Worm (Caenorhabditis elegans) whole organism, early embryonic: ENCODE results near the gene myrf-2.

Experiments used
- B0310.2 ChIP-seq: sonication (generic microtip); optimal IDR thresholded peaks from 2 replicates; lab custom pipeline; 2016; ENCODE audit warnings: mild to moderate bottlenecking, missing genetic modification characterization, missing compliant biosample characterization
- F13C5.2 ChIP-seq: sonication (generic microtip); optimal IDR thresholded peaks from 2 replicates; lab custom pipeline; 2017; ENCODE audit warnings: mild to moderate bottlenecking, missing genetic modification characterization, inconsistent platforms, missing compliant biosample characterization
- aly-1 ChIP-seq: sonication (generic microtip); optimal IDR thresholded peaks from 2 replicates; lab custom pipeline; 2016; ENCODE audit warnings: missing genetic modification characterization, missing compliant biosample characterization
- ama-1 ChIP-seq: fragments of 150-350 bp; optimal IDR thresholded peaks from 2 replicates; lab custom pipeline; 2014
- ceh-13 ChIP-seq: fragments of 200-800 bp; sonication (Bioruptor generic); optimal IDR thresholded peaks from 2 replicates; lab custom pipeline; 2018; ENCODE audit warnings: mild to moderate bottlenecking, missing genetic modification characterization, missing compliant biosample characterization
- ceh-36 ChIP-seq: sonication (generic microtip); optimal IDR thresholded peaks from 2 replicates; lab custom pipeline; 2016; ENCODE audit warnings: missing genetic modification characterization, inconsistent platforms, missing compliant biosample characterization
- ets-7 ChIP-seq: sonication (generic microtip); optimal IDR thresholded peaks from 2 replicates; lab custom pipeline; 2016; ENCODE audit warnings: missing genotype, missing genetic modification characterization, missing compliant biosample characterization
- flt-1 ChIP-seq: fragments of 200-800 bp; sonication (Bioruptor generic); IDR thresholded peaks from 2 replicates; pipeline ENCODE4 v1.3.6; 2022; ENCODE audit warnings: missing genetic modification characterization, missing compliant biosample characterization
- hmbx-1 ChIP-seq: sonication (generic microtip); optimal IDR thresholded peaks from 2 replicates; lab custom pipeline; 2016; ENCODE audit warnings: mild to moderate bottlenecking, missing genetic modification characterization, missing compliant biosample characterization
- hmg-4 ChIP-seq: fragments of 200-800 bp; sonication (Bioruptor generic); optimal IDR thresholded peaks from 2 replicates; lab custom pipeline; 2018; ENCODE audit warnings: mild to moderate bottlenecking, missing genetic modification characterization, missing compliant biosample characterization
- hnd-1 ChIP-seq: sonication (generic microtip); optimal IDR thresholded peaks from 2 replicates; lab custom pipeline; 2016; ENCODE audit warnings: missing genetic modification characterization, missing compliant biosample characterization
- pes-1 ChIP-seq: fragments of 200-800 bp; sonication (Bioruptor generic); IDR thresholded peaks from 2 replicates; pipeline ENCODE4 v1.3.6; 2022; ENCODE audit warnings: missing genetic modification reagents, missing genetic modification characterization, missing compliant biosample characterization
- scrt-1 ChIP-seq: fragments of 200-800 bp; sonication (Bioruptor generic); IDR thresholded peaks from 2 replicates; pipeline ENCODE4 v1.3.6; 2022; ENCODE audit warnings: missing genetic modification characterization, missing compliant biosample characterization
- sea-1 ChIP-seq: fragments of 200-800 bp; sonication (Bioruptor generic); conservative IDR thresholded peaks from 2 replicates; pipeline ENCODE4 v1.3.6; 2022; ENCODE audit warnings: missing genetic modification characterization, missing compliant biosample characterization
- tbx-11 ChIP-seq: fragments of 200-800 bp; sonication (Bioruptor generic); IDR thresholded peaks from 2 replicates; pipeline ENCODE4 v1.3.6; 2022; ENCODE audit warnings: missing genetic modification characterization, missing compliant biosample characterization
- tbx-37 ChIP-seq: fragments of 200-800 bp; sonication (Bioruptor generic); conservative IDR thresholded peaks from 2 replicates; pipeline ENCODE4 v1.3.6; 2022; ENCODE audit warnings: missing genetic modification reagents, missing genetic modification characterization, missing compliant biosample characterization
- tra-4 ChIP-seq: sonication (generic microtip); optimal IDR thresholded peaks from 2 replicates; lab custom pipeline; 2017; ENCODE audit warnings: missing genetic modification characterization, missing compliant biosample characterization

The myrf-2 gene

ce11 chrX:10194327-10195096 is at the start of gene myrf-2:
TSS of gene myrf-2 (minus strand) at chrX:10194377.
- no peak for TF ChIP-seq flt-1 (GFP tag; lab: Robert Waterston, UW)
- TF ChIP-seq ceh-13, result no peak
- no peak for TF ChIP-seq tbx-37 (GFP tag; lab: Robert Waterston, UW)
- TF ChIP-seq hnd-1 (tag; lab: Kevin White, UChicago), result no peak
- no peak for TF ChIP-seq scrt-1 (GFP tag; lab: Robert Waterston, UW)
- TF ChIP-seq sea-1 (GFP tag; lab: Robert Waterston, UW), result no peak
- no peak for TF ChIP-seq tbx-11 (GFP tag; lab: Robert Waterston, UW)
- no peak for TF ChIP-seq tra-4 (tag; lab: Kevin White, UChicago)
- no peak for TF ChIP-seq pes-1 (GFP tag; lab: Robert Waterston, UW)
- TF ChIP-seq F13C5.2 (tag; lab: Kevin White, UChicago), result no peak
- no peak for TF ChIP-seq ama-1 (lab: Kevin White, UChicago)
- TF ChIP-seq hmg-4 (GFP tag; lab: Kevin White, UChicago), result no peak
- TF ChIP-seq hmbx-1 (tag; lab: Kevin White, UChicago), result no peak
- TF ChIP-seq ets-7 (tag; lab: Kevin White, UChicago), result no peak
- no peak for TF ChIP-seq aly-1 (tag; lab: Kevin White, UChicago)
- TF ChIP-seq ceh-36 (tag; lab: Kevin White, UChicago), result no peak
- TF ChIP-seq B0310.2 (tag; lab: Kevin White, UChicago), result no peak

ce11 chrX:10240939-10241338 is 46.8 kb upstream of the myrf-2 start, which contains the start of gene str-74:
TSS of gene str-74 (minus strand) at chrX:10241039.
- TF ChIP-seq F13C5.2 (tag; lab: Kevin White, UChicago) (no peak), tbx-11 (GFP tag; lab: Robert Waterston, UW) (no peak), tbx-37 (GFP tag; lab: Robert Waterston, UW) (no peak), flt-1 (GFP tag; lab: Robert Waterston, UW) (no peak), hmg-4 (GFP tag; lab: Kevin White, UChicago) (no peak), hnd-1 (tag; lab: Kevin White, UChicago) (no peak), ceh-13 (no peak), ets-7 (tag; lab: Kevin White, UChicago) (no peak), tra-4 (tag; lab: Kevin White, UChicago) (no peak), hmbx-1 (tag; lab: Kevin White, UChicago) (no peak), sea-1 (GFP tag; lab: Robert Waterston, UW) (no peak), ceh-36 (tag; lab: Kevin White, UChicago) (no peak), scrt-1 (GFP tag; lab: Robert Waterston, UW) (no peak)

- no peak for TF ChIP-seq ceh-36 (tag; lab: Kevin White, UChicago)
- no peak for TF ChIP-seq tbx-37 (GFP tag; lab: Robert Waterston, UW)
- no peak for TF ChIP-seq pes-1 (GFP tag; lab: Robert Waterston, UW)
These were observed 44.1 kb upstream of the myrf-2 start for ce11 chrX:10238146-10238749.

- TF ChIP-seq hmbx-1 (tag; lab: Kevin White, UChicago), result no peak
- no peak for TF ChIP-seq ets-7 (tag; lab: Kevin White, UChicago)
- TF ChIP-seq hnd-1 (tag; lab: Kevin White, UChicago), result no peak
- TF ChIP-seq ceh-13, result no peak
- no peak for TF ChIP-seq tbx-37 (GFP tag; lab: Robert Waterston, UW)
- no peak for TF ChIP-seq sea-1 (GFP tag; lab: Robert Waterston, UW)
- no peak for TF ChIP-seq tra-4 (tag; lab: Kevin White, UChicago)
- TF ChIP-seq tbx-11 (GFP tag; lab: Robert Waterston, UW), result no peak
- no peak for TF ChIP-seq hmg-4 (GFP tag; lab: Kevin White, UChicago)
These were observed 42.7 kb upstream of the myrf-2 start, which contains the start of gene zipt-13 for ce11 chrX:10236844-10237243. TSS of gene zipt-13 (minus strand) at chrX:10236944.

- TF ChIP-seq ama-1 (lab: Kevin White, UChicago) (no peak), pes-1 (GFP tag; lab: Robert Waterston, UW) (no peak), ets-7 (tag; lab: Kevin White, UChicago) (no peak)
These were observed 38.2 kb upstream of the myrf-2 start for ce11 chrX:10232395-10232794.

ce11 chrX:10230872-10231271 is 36.7 kb upstream of the myrf-2 start:
- TF ChIP-seq hnd-1 (tag; lab: Kevin White, UChicago), result no peak
- TF ChIP-seq flt-1 (GFP tag; lab: Robert Waterston, UW), result no peak
- no peak for TF ChIP-seq F13C5.2 (tag; lab: Kevin White, UChicago)
- no peak for TF ChIP-seq ceh-13
- no peak for TF ChIP-seq ceh-36 (tag; lab: Kevin White, UChicago)
- no peak for TF ChIP-seq aly-1 (tag; lab: Kevin White, UChicago)
- TF ChIP-seq pes-1 (GFP tag; lab: Robert Waterston, UW), result no peak
- TF ChIP-seq tbx-11 (GFP tag; lab: Robert Waterston, UW), result no peak
- TF ChIP-seq sea-1 (GFP tag; lab: Robert Waterston, UW), result no peak
- TF ChIP-seq scrt-1 (GFP tag; lab: Robert Waterston, UW), result no peak
- no peak for TF ChIP-seq ama-1 (lab: Kevin White, UChicago)
- TF ChIP-seq tbx-37 (GFP tag; lab: Robert Waterston, UW), result no peak
- no peak for TF ChIP-seq ets-7 (tag; lab: Kevin White, UChicago)
